Fruit fly (Drosophila melanogaster): Measurements from ENCODE around the gene CG9368.

Gene CG9368

dm6 chr3L:19634788-19635448, 33.5 kb downstream of the CG9368 start (continued):
- TF ChIP-seq ash1 (GFP tag; optimal IDR thresholded peaks at IDR 0.05) = no peak
- no peak for TF ChIP-seq eyg (GFP tag; optimal IDR thresholded peaks at IDR 0.05)
- peak; percentile 82 for TF ChIP-seq nmo (GFP tag; optimal IDR thresholded peaks at IDR 0.05)
- TF ChIP-seq mld (GFP tag; IDR thresholded peaks at IDR 0.05; ENCODE audit: partially characterized antibody) = no peak
- TF ChIP-seq cg (GFP tag; optimal IDR thresholded peaks at IDR 0.05) = no peak
- peak; percentile 65 for TF ChIP-seq zen (tag; optimal IDR thresholded peaks at IDR 0.05)
- TF ChIP-seq Med (GFP tag) = peak; percentile 81
- peak; percentile 54 for TF ChIP-seq CG9437 (GFP tag; optimal IDR thresholded peaks at IDR 0.05)
- TF ChIP-seq salm (tag; optimal IDR thresholded peaks at IDR 0.05) = no peak
- peak; percentile 14 for TF ChIP-seq HmgZ (tag; optimal IDR thresholded peaks at IDR 0.05)
- TF ChIP-seq sisA (GFP tag; IDR thresholded peaks at IDR 0.05) = no peak; the same call in 1 of the 2 replicates
- TF ChIP-seq MTF-1 (GFP tag; optimal IDR thresholded peaks at IDR 0.05; ENCODE audit: borderline replicate concordance) = no peak
- TF ChIP-seq CG4424 (GFP tag; optimal IDR thresholded peaks at IDR 0.05) = peak; percentile 79
- TF ChIP-seq CG12391 (tag; optimal IDR thresholded peaks at IDR 0.05) = peak; percentile 82
- no peak for TF ChIP-seq Mad (GFP tag; optimal IDR thresholded peaks at IDR 0.05)
- peak; percentile 59 for TF ChIP-seq CG8281 (tag; optimal IDR thresholded peaks at IDR 0.05)
- no peak for TF ChIP-seq Bgb (GFP tag; IDR thresholded peaks at IDR 0.05; ENCODE audit: partially characterized antibody)
- no peak for TF ChIP-seq yki (optimal IDR thresholded peaks at IDR 0.05)
- TF ChIP-seq jumu (GFP tag; optimal IDR thresholded peaks at IDR 0.05) = no peak
- TF ChIP-seq CG15269 (tag; optimal IDR thresholded peaks at IDR 0.05) = peak; percentile 84
- no peak for TF ChIP-seq Dip2 (GFP tag; IDR thresholded peaks at IDR 0.05)
- peak; percentile 35 for TF ChIP-seq Nf-YC (tag; optimal IDR thresholded peaks at IDR 0.05)
- TF ChIP-seq CG11247 (GFP tag; IDR thresholded peaks at IDR 0.05) = no peak
- TF ChIP-seq ind (GFP tag; optimal IDR thresholded peaks at IDR 0.05) = peak; percentile 70
- no peak for TF ChIP-seq Scr (GFP tag; IDR thresholded peaks at IDR 0.05; ENCODE audit: partially characterized antibody)
- no peak for TF ChIP-seq CG1603 (tag; optimal IDR thresholded peaks at IDR 0.05)
- no peak for TF ChIP-seq gfzf (GFP tag; optimal IDR thresholded peaks at IDR 0.05)
- TF ChIP-seq Aef1 (GFP tag; IDR thresholded peaks at IDR 0.05) = peak; percentile 74
- no peak for TF ChIP-seq CG8359 (GFP tag; optimal IDR thresholded peaks at IDR 0.05; ENCODE audit: borderline replicate concordance)
- no peak for TF ChIP-seq Optix (GFP tag; IDR thresholded peaks at IDR 0.05)
- TF ChIP-seq chif (GFP tag; optimal IDR thresholded peaks at IDR 0.05) = peak in 1 of 2 experiments; percentile 21
- no peak for TF ChIP-seq mam (GFP tag; optimal IDR thresholded peaks at IDR 0.05)
- TF ChIP-seq Atf6 (GFP tag; IDR thresholded peaks at IDR 0.05) = peak; percentile 71
- peak; percentile 92 for TF ChIP-seq CG31441 (GFP tag; IDR thresholded peaks at IDR 0.05)
- no peak for TF ChIP-seq aop (GFP tag; IDR thresholded peaks at IDR 0.05)
- peak; percentile 89 for TF ChIP-seq CG32532 (GFP tag; IDR thresholded peaks at IDR 0.05)
- peak; percentile 91 for TF ChIP-seq CG7839 (tag; optimal IDR thresholded peaks at IDR 0.05)
- TF ChIP-seq CG4617 (GFP tag; optimal IDR thresholded peaks at IDR 0.05; ENCODE audit: borderline replicate concordance) = no peak
- TF ChIP-seq C15 (GFP tag; IDR thresholded peaks at IDR 0.05) = 0 out of 3 replicates have a peak, but pooled peaks have one; percentile 50
- peak; percentile 55 for TF ChIP-seq CG10321 (GFP tag; IDR thresholded peaks at IDR 0.05)
- TF ChIP-seq Ssrp (tag; optimal IDR thresholded peaks at IDR 0.05) = peak; percentile 69
- no peak for TF ChIP-seq ara (GFP tag; IDR thresholded peaks at IDR 0.05)
- TF ChIP-seq HLHmδ (GFP tag; optimal IDR thresholded peaks at IDR 0.05) = no peak
- no peak for TF ChIP-seq CG4282 (GFP tag; optimal IDR thresholded peaks at IDR 0.05)
- peak; percentile 48 for TF ChIP-seq CG4360 (GFP tag; IDR thresholded peaks at IDR 0.05)
- no peak for TF ChIP-seq fd64A (GFP tag; optimal IDR thresholded peaks at IDR 0.05)
- no peak for TF ChIP-seq pb (GFP tag; optimal IDR thresholded peaks at IDR 0.05)
- TF ChIP-seq zf30C (GFP tag; optimal IDR thresholded peaks at IDR 0.05) = no peak
- TF ChIP-seq CG13624 (GFP tag; optimal IDR thresholded peaks at IDR 0.05) = no peak
- TF ChIP-seq vnd (GFP tag; IDR thresholded peaks at IDR 0.05; ENCODE audit: partially characterized antibody) = no peak
